Worm (Caenorhabditis elegans) whole organism, midembryonic: ENCODE data around the gene srp-2.

Source experiments
- T22C8.4 ChIP-seq: fragments of 200-800 bp; sonication (Bioruptor generic); IDR thresholded peaks from 2 replicates; pipeline ENCODE4 v1.3.6; 2022; ENCODE audit warnings: missing genetic modification characterization, missing compliant biosample characterization
- flt-1 ChIP-seq: fragments of 200-800 bp; sonication (Bioruptor generic); IDR thresholded peaks from 2 replicates; pipeline ENCODE4 v1.3.6; 2022; ENCODE audit warnings: missing genetic modification characterization, missing compliant biosample characterization
- med-1 ChIP-seq: sonication (generic microtip); optimal IDR thresholded peaks from 2 replicates; lab custom pipeline; 2017; ENCODE audit warnings: missing genetic modification characterization, mild to moderate bottlenecking, missing compliant biosample characterization, antibody characterized with exemption, missing genetic modification reagents; ENCODE audit not compliant: insufficient read depth
- ref-1 ChIP-seq: fragments of 200-800 bp; sonication (Bioruptor generic); conservative IDR thresholded peaks from 2 replicates; pipeline ENCODE4 v1.3.6; 2022; ENCODE audit warnings: missing genetic modification reagents, missing genetic modification characterization, missing compliant biosample characterization
- tab-1 ChIP-seq: fragments of 200-800 bp; sonication (Bioruptor generic); IDR thresholded peaks from 2 replicates; pipeline ENCODE4 v1.3.6; 2022; ENCODE audit warnings: missing genetic modification characterization, missing compliant biosample characterization
- ztf-23 ChIP-seq: fragments of 200-800 bp; sonication (Bioruptor generic); IDR thresholded peaks from 2 replicates; pipeline ENCODE4 v1.3.6; 2022; ENCODE audit warnings: missing genetic modification reagents, missing genetic modification characterization, missing compliant biosample characterization
- ztf-29 ChIP-seq: fragments of 200-800 bp; sonication (Bioruptor generic); IDR thresholded peaks from 2 replicates; pipeline ENCODE4 v1.3.6; 2022; ENCODE audit warnings: missing genetic modification reagents, missing genetic modification characterization, missing compliant biosample characterization

DNA sequence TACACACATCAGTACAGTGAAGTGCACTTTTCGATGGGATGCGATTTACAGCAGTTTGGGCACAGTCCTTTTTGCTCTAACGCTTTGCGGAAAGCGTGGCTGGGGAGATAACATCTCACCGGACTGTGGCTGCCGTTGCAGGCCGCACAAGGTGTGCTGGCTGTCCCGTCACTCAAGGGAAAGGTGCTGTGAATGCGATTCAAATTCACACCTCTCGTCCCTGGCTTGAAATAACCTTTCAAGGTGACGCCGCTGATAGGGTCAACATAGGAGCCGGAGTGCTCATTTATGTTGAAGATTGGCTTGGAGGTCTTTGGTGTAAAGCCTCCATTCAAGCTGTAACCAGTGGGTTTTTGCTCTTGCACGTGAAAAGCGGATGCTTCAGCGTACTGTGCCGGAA, 31.7 kb downstream of the srp-2 start:
- TF ChIP-seq ztf-23 (GFP tag; lab: Robert Waterston, UW) (no peak), ztf-29 (GFP tag; lab: Robert Waterston, UW) (no peak), T22C8.4 (GFP tag; lab: Robert Waterston, UW) (no peak), med-1 (GFP tag; lab: Kevin White, UChicago) (no peak), flt-1 (GFP tag; lab: Robert Waterston, UW) (no peak), tab-1 (GFP tag; lab: Robert Waterston, UW) (no peak), ref-1 (GFP tag; lab: Robert Waterston, UW) (no peak)
